Worm (Caenorhabditis elegans): ENCODE data around the gene nhr-132.

ce11 chrV:562834-563233 is 28.6 kb downstream of the nhr-132 start, which contains the start of gene C14C6.2:
- peak; percentile 9 for TF ChIP-seq elt-2 (tag; optimal IDR thresholded peaks at IDR 0.05)
- TF ChIP-seq pqm-1 (tag; optimal IDR thresholded peaks at IDR 0.05): no peak
- no peak for TF ChIP-seq snpc-4 (tag; optimal IDR thresholded peaks at IDR 0.05)
- TF ChIP-seq nhr-67 (tag; optimal IDR thresholded peaks at IDR 0.05): no peak
- TF ChIP-seq zag-1 (tag; optimal IDR thresholded peaks at IDR 0.05): no peak
- no peak for TF ChIP-seq elt-3 (tag; optimal IDR thresholded peaks at IDR 0.05)
- TF ChIP-seq ama-1 (optimal IDR thresholded peaks at IDR 0.05): no peak
- no peak for TF ChIP-seq ztf-11 (tag; optimal IDR thresholded peaks at IDR 0.05)

All from whole organism, L3 larva.